Worm (Caenorhabditis elegans) whole organism, dauer: ENCODE data around the gene erh-1.

Source experiments
- unc-62 ChIP-seq: sonication (generic microtip); optimal IDR thresholded peaks from 2 replicates; lab custom pipeline; 2017; ENCODE audit warnings: missing biosample characterization, missing genetic modification reagents, missing genetic modification characterization

The erh-1 gene

ce11 chrV:10578938-10579337 is at the start of gene erh-1, which contains the start of gene lpd-9:
erh-1 (minus strand) TSS chrV:10579141.
lpd-9 (plus strand) TSS chrV:10579305.
- no peak for TF ChIP-seq unc-62 (GFP tag; lab: Kevin White, UChicago)

ce11 chrV:10615496-10615895 is 36.6 kb upstream of the erh-1 start, which contains the start of gene H09F14.1:
H09F14.1 (minus strand) TSS chrV:10615596.
- no peak for TF ChIP-seq unc-62 (GFP tag; lab: Kevin White, UChicago)

- TF ChIP-seq unc-62 (GFP tag; lab: Kevin White, UChicago), result no peak
Observed at ce11 chrV:10602051-10602937, 23.4 kb upstream of the erh-1 start, which contains the start of gene H27A22.1. H27A22.1 (plus strand) TSS chrV:10602555.

ce11 chrV:10598670-10599154 is 19.8 kb upstream of the erh-1 start, which contains the start of gene scpl-4:
scpl-4 (plus strand) TSS chrV:10599104.
- TF ChIP-seq unc-62 (GFP tag; lab: Kevin White, UChicago), result no peak

ce11 chrV:10597234-10597633 is 18.3 kb upstream of the erh-1 start, which contains the start of gene T21C9.13:
T21C9.13 (plus strand) TSS chrV:10597266.
- TF ChIP-seq unc-62 (GFP tag; lab: Kevin White, UChicago), result no peak

ce11 chrV:10594810-10595209 is 15.9 kb upstream of the erh-1 start, which contains the start of gene T21C9.11:
T21C9.11 (minus strand) TSS chrV:10594910.
- no peak for TF ChIP-seq unc-62 (GFP tag; lab: Kevin White, UChicago)

- no peak for TF ChIP-seq unc-62 (GFP tag; lab: Kevin White, UChicago)
Observed at ce11 chrV:10592479-10592878, 13.5 kb upstream of the erh-1 start, which contains the start of gene T21C9.9. T21C9.9 (minus strand) TSS chrV:10592579.

DNA sequence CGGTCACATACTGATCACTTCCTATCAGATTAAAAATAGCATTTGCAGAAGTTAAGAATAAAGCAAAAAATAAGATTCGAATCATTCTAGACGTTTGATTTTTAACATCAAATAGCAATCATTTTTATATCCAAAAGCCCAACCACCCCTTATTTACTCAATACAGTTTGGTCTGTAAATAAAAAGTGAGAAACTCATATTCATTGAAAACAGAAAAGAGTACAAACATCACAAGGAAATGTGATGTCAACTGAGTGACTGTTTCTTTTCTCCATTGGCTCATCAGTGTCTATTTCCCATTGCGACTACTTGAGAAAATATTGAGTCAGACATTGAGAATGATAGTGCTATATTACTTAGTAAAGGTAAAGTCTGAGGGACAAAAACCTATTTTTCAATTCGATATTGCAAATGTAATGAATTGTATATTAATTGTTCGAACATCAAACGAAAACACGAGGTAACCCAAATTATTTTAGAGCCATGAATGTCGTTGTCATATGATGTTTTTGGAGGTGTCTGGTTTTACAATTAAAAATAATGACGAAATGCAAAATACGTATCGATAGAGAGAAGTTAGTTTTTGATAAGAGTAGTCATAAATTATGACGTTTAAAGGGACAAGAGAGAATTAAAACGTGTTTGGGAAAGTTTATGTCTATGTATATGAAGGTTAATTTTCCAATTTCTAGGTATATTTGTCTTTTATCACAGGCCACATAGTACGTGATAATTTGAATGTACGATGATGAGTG is 11.0 kb upstream of the erh-1 start, which contains the start of gene ttr-23:
Gene ttr-23, minus strand, starts transcription at position 87 of the 755 bp plus-strand sequence.
- TF ChIP-seq unc-62 (GFP tag; lab: Kevin White, UChicago), result no peak

ce11 chrV:10588694-10589093 is 9.8 kb upstream of the erh-1 start, which contains the start of gene srg-32:
srg-32 (minus strand) TSS chrV:10588794.
- TF ChIP-seq unc-62 (GFP tag; lab: Kevin White, UChicago), result no peak

- no peak for TF ChIP-seq unc-62 (GFP tag; lab: Kevin White, UChicago)
Observed at ce11 chrV:10581837-10582300, 2.9 kb upstream of the erh-1 start, which contains the start of gene T21C9.6. T21C9.6 (plus strand) TSS chrV:10581887.

- TF ChIP-seq unc-62 (GFP tag; lab: Kevin White, UChicago), result no peak
Observed at ce11 chrV:10580638-10581037, 1.7 kb upstream of the erh-1 start.

DNA sequence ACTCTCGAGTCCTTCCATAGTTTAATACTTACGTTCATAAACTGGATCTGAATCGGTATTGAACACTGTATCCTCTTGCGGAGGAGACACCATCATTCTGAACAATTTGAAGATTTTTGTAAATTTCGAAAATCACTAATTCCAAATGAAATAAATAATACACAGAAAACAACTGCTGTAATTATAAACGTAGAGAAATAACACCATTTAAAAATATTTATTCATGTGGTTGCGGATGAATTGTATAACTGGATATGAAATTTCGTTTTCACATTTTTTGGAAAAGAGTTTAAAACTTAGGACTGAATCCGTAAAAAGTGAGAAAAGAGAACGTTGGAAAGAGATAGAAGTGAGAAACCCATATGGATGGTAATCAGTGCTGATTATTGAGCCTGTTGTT is 715 bp downstream of the erh-1 start, which contains the start of gene mics-1:
Gene mics-1, minus strand, starts transcription at position 101 of the 400 bp plus-strand sequence.
- TF ChIP-seq unc-62 (GFP tag; lab: Kevin White, UChicago), result no peak

DNA sequence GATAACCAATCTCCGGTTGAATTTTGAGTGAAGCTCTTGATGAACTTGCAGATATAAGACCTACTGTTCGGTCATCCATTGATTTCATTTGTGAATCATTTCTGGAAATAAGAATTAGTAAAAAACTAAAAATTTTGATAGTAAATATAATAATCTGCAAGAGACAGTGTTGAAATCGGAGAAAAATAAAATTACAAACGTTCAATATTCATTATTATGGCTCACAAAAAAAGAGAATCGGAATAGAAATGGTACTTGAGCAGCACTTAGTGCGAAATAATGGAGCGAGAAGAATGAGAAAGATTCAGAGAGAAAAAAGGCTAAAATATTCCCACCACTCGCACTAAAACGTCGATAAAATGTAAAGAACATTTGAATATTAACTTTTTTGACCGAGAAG is 2.6 kb downstream of the erh-1 start, which contains the start of gene vps-54:
Gene vps-54, minus strand, starts transcription at position 101 of the 400 bp plus-strand sequence.
- TF ChIP-seq unc-62 (GFP tag; lab: Kevin White, UChicago), result no peak

DNA sequence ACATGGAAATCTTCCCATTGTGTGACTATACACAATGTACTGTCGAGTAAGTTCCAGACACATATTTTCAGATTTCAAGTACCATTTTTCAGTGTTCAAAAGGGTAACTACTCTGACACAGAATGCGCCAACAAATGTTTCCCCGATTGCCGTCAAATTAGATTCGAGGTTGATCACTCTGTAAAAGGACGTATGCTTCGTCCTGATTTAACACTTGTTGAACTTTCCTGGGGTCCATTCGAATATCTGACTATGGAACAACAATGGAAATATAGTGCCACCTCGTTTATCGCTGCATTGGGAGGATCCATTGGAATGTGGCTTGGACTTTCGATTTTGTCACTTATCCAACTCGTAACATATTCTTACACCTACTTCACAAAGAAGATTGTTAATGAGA is 4.7 kb downstream of the erh-1 start:
- TF ChIP-seq unc-62 (GFP tag; lab: Kevin White, UChicago), result no peak

- no peak for TF ChIP-seq unc-62 (GFP tag; lab: Kevin White, UChicago)
Observed at ce11 chrV:10572614-10573013, 6.3 kb downstream of the erh-1 start, which contains the start of gene del-6. del-6 (plus strand) TSS chrV:10572914.
